Worm (Caenorhabditis elegans) whole organism, midembryonic: ENCODE data around the gene srr-1.

Source experiments
- T22C8.4 ChIP-seq: fragments of 200-800 bp; sonication (Bioruptor generic); IDR thresholded peaks from 2 replicates; pipeline ENCODE4 v1.3.6; 2022; ENCODE audit warnings: missing genetic modification characterization, missing compliant biosample characterization
- cog-1 ChIP-seq: sonication (generic microtip); optimal IDR thresholded peaks from 2 replicates; lab custom pipeline; 2016; ENCODE audit warnings: missing genetic modification characterization, missing compliant biosample characterization
- flt-1 ChIP-seq: fragments of 200-800 bp; sonication (Bioruptor generic); IDR thresholded peaks from 2 replicates; pipeline ENCODE4 v1.3.6; 2022; ENCODE audit warnings: missing genetic modification characterization, missing compliant biosample characterization
- klf-2 ChIP-seq: fragments of 200-800 bp; sonication (Bioruptor generic); conservative IDR thresholded peaks from 2 replicates; pipeline ENCODE4 v1.3.6; 2022; ENCODE audit warnings: missing genetic modification reagents, missing genetic modification characterization, missing compliant biosample characterization
- med-1 ChIP-seq: sonication (generic microtip); optimal IDR thresholded peaks from 2 replicates; lab custom pipeline; 2017; ENCODE audit warnings: missing genetic modification characterization, mild to moderate bottlenecking, missing compliant biosample characterization, antibody characterized with exemption, missing genetic modification reagents; ENCODE audit not compliant: insufficient read depth
- ref-1 ChIP-seq: fragments of 200-800 bp; sonication (Bioruptor generic); conservative IDR thresholded peaks from 2 replicates; pipeline ENCODE4 v1.3.6; 2022; ENCODE audit warnings: missing genetic modification reagents, missing genetic modification characterization, missing compliant biosample characterization
- tab-1 ChIP-seq: fragments of 200-800 bp; sonication (Bioruptor generic); IDR thresholded peaks from 2 replicates; pipeline ENCODE4 v1.3.6; 2022; ENCODE audit warnings: missing genetic modification characterization, missing compliant biosample characterization
- ztf-23 ChIP-seq: fragments of 200-800 bp; sonication (Bioruptor generic); IDR thresholded peaks from 2 replicates; pipeline ENCODE4 v1.3.6; 2022; ENCODE audit warnings: missing genetic modification reagents, missing genetic modification characterization, missing compliant biosample characterization
- ztf-29 ChIP-seq: fragments of 200-800 bp; sonication (Bioruptor generic); IDR thresholded peaks from 2 replicates; pipeline ENCODE4 v1.3.6; 2022; ENCODE audit warnings: missing genetic modification reagents, missing genetic modification characterization, missing compliant biosample characterization

Gene srr-1

DNA sequence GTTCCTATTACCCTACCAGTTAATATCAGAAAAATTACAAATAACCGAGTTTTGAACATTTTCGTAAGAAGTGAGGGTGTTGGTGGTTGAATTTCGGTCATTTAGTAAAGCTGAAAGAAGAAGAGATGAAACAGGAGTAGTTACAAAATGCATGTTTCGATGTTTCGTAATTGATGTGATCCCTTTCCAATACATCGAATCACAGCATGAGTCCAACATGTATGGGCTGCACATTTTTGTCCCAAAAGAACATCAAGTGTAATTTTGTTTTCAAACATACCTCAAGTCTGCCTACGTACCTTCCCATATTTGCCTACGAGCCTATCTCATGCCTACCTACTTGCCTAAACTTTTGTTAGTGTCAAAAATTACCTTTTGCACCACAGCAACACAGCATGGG lies 17.1 kb downstream of the srr-1 start, which contains the start of gene W07G4.2:
Gene W07G4.2 (minus strand): TSS at position 101 of the 400 bp plus-strand sequence.
- TF ChIP-seq flt-1 (GFP tag; lab: Robert Waterston, UW) (no peak), tab-1 (GFP tag; lab: Robert Waterston, UW) (no peak), cog-1 (tag; lab: Kevin White, UChicago) (no peak), ztf-29 (no peak), T22C8.4 (GFP tag; lab: Robert Waterston, UW) (no peak), klf-2 (GFP tag; lab: Robert Waterston, UW) (no peak), ref-1 (no peak), ztf-23 (GFP tag; lab: Robert Waterston, UW) (no peak), med-1 (GFP tag; lab: Kevin White, UChicago) (no peak)

DNA sequence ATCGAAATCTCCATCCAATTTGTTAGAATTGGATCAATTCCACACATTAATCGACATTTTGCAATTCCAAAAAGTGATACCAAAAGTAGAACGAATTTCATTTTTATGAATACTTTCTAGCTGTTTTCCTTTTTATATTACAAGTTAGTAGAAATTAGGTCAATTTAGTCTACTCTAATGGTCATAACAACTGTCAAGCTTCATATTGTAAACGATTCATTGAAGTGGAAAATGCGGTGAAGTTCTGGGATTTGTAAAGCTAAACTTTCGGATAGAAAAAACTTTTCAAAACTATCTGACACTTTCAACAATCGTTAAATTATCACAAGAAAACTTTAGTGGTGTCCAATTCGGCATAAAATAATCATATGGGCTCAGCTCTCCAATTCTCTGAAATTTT lies 18.9 kb downstream of the srr-1 start, which contains the start of gene W07G4.7:
Gene W07G4.7 (minus strand): TSS at position 101 of the 400 bp plus-strand sequence.
- TF ChIP-seq klf-2 (GFP tag; lab: Robert Waterston, UW) (no peak), tab-1 (GFP tag; lab: Robert Waterston, UW) (no peak), med-1 (GFP tag; lab: Kevin White, UChicago) (no peak), ref-1 (no peak), cog-1 (tag; lab: Kevin White, UChicago) (no peak), ztf-23 (GFP tag; lab: Robert Waterston, UW) (no peak)

DNA sequence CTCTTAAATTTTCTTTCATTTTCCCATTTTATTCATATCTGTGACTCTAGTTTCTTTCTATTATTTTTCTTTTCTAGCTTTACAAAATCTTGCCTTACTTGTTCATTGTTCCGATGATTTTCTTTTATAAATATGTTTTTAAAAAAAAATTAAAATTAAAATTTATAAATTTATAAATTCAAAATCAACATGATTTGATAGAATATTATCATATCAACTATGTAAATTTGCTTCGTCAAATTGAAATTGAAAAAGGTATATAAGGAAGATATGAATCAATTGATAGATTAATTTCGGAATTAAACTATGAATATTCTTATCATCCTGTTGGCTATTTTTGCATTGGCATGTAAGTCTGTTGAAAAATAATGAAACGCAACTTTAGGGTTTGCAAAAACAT lies 20.3 kb downstream of the srr-1 start, which contains the start of gene W07G4.1:
Gene W07G4.1 (plus strand): TSS at position 301 of the 400 bp plus-strand sequence.
- TF ChIP-seq tab-1 (GFP tag; lab: Robert Waterston, UW) (no peak), klf-2 (GFP tag; lab: Robert Waterston, UW) (no peak), flt-1 (GFP tag; lab: Robert Waterston, UW) (no peak), ztf-29 (no peak), ref-1 (no peak), T22C8.4 (GFP tag; lab: Robert Waterston, UW) (no peak), cog-1 (tag; lab: Kevin White, UChicago) (no peak), med-1 (GFP tag; lab: Kevin White, UChicago) (no peak), ztf-23 (GFP tag; lab: Robert Waterston, UW) (no peak)

DNA sequence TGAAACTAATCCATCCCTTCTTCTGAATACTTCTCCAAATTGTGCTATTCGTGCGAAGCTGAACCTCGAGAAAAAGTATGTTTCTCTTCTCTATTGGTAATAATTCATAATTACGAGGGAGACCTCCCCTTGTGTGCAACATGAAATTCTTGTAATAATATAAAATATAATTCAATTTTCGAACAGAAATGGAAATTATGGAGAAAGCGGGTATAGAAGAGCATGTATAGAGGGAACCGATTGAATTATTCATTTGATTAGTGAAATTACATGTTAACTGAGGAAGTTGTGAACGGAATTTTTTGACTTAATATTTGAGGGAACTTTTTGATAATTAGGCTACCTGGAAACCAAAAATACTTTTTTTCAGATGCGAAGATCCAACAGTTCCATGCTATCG lies 24.7 kb downstream of the srr-1 start:
- TF ChIP-seq med-1 (GFP tag; lab: Kevin White, UChicago) (no peak), ref-1 (no peak), cog-1 (tag; lab: Kevin White, UChicago) (no peak), flt-1 (GFP tag; lab: Robert Waterston, UW) (no peak), ztf-23 (GFP tag; lab: Robert Waterston, UW) (no peak)

DNA sequence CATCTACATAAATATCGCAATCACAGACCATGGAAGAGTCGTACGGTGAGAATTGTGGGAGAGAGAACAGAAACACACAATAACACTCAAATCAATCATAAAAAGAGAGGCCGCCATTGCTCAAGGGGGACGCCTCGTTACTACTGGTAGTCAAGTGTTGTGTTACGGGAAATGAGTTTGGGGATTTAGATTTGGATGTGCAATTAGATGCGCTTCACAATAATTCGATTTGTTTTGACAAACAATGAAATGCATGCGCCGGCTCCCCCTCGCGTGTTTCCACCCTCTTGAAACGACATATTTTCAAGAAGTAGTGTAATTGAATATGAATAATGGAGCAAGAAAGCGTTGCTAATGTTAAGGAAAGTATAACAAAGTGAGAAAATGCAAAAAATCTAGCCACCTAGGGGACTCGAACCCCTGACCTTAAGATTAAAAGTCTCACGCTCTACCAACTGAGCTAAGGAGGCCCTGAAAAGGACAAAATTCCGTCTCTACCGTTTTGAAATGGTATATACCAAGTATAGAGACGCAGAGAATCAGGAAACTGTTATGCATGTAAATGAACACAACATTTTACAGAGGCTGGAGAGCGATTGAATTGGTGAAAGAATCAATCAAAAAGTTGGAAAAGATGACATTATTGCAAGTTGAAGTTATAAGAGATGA lies 26.8 kb downstream of the srr-1 start:
- no peak for TF ChIP-seq flt-1 (GFP tag; lab: Robert Waterston, UW)
- TF ChIP-seq ztf-29 = no peak
- no peak for TF ChIP-seq tab-1 (GFP tag; lab: Robert Waterston, UW)
- no peak for TF ChIP-seq klf-2 (GFP tag; lab: Robert Waterston, UW)
- TF ChIP-seq T22C8.4 (GFP tag; lab: Robert Waterston, UW) = no peak
- TF ChIP-seq cog-1 (tag; lab: Kevin White, UChicago) = no peak
- TF ChIP-seq ref-1 = no peak
- no peak for TF ChIP-seq med-1 (GFP tag; lab: Kevin White, UChicago)
- TF ChIP-seq ztf-23 (GFP tag; lab: Robert Waterston, UW) = no peak

DNA sequence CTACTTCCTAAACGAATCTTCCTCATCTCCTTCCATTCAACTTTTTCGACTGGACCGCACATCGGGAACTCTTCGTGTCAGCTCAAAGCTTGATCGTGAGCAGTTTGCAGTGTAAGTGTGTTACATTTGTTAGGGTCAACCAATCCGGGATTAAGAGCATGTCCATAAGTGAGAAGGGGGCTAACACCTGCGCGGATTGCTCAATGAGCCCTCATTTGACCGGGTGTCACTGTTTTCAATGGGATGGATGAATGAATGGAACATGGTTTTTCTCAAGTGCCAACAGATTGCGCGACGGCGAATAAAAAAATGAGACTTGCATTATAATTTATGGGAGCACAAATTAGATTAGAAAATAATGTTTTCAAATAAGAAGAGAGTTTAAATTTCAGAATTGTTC lies 28.3 kb downstream of the srr-1 start:
- TF ChIP-seq ref-1 (no peak), klf-2 (GFP tag; lab: Robert Waterston, UW) (no peak), med-1 (GFP tag; lab: Kevin White, UChicago) (no peak)

DNA sequence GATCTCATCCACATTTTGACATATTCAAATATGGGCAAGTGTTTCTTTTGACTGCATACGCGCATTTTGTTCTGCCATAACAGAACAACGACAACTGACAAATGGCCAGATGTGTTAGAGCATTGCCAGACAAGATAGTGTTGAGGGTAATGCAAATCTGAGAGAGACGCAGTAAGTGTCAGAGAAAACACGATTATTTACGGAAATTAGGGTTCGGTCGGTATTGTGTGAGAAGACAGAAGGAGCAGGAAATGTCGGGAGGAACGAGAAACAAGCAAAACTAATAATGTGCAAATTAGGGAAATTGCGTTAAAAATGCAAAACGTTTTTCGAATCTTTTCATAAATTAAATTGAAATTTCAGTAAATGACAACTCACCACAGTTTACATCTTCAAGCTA lies 29.0 kb downstream of the srr-1 start:
- TF ChIP-seq ztf-29 (no peak), med-1 (GFP tag; lab: Kevin White, UChicago) (no peak), klf-2 (GFP tag; lab: Robert Waterston, UW) (no peak), ztf-23 (GFP tag; lab: Robert Waterston, UW) (no peak), flt-1 (GFP tag; lab: Robert Waterston, UW) (0 out of 2 replicates have a peak, but pooled peaks have one; percentile 11), ref-1 (no peak), cog-1 (tag; lab: Kevin White, UChicago) (no peak), tab-1 (GFP tag; lab: Robert Waterston, UW) (no peak)

DNA sequence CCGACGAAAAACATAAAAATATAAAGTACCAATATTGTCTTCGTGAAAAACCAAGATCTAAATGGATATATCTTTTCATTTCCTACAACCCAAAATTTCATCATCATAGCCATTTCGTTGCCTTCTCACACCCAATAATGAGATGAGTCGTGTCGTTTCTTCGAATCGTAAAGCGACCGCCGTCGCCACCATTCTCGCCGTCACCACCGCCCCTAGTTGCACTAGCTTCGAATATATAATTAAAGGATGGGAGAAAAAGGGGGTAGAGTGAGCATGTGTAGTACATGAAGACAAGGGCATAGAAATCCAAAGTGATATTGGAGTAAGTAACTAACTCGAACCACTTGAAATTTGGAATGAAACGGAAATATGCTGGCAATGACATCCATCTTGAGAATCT lies 31.3 kb downstream of the srr-1 start:
- TF ChIP-seq cog-1 (tag; lab: Kevin White, UChicago) = no peak
- TF ChIP-seq med-1 (GFP tag; lab: Kevin White, UChicago) = no peak
- no peak for TF ChIP-seq ref-1
- no peak for TF ChIP-seq flt-1 (GFP tag; lab: Robert Waterston, UW)
- TF ChIP-seq ztf-23 (GFP tag; lab: Robert Waterston, UW) = no peak
- no peak for TF ChIP-seq klf-2 (GFP tag; lab: Robert Waterston, UW)
- no peak for TF ChIP-seq tab-1 (GFP tag; lab: Robert Waterston, UW)

DNA sequence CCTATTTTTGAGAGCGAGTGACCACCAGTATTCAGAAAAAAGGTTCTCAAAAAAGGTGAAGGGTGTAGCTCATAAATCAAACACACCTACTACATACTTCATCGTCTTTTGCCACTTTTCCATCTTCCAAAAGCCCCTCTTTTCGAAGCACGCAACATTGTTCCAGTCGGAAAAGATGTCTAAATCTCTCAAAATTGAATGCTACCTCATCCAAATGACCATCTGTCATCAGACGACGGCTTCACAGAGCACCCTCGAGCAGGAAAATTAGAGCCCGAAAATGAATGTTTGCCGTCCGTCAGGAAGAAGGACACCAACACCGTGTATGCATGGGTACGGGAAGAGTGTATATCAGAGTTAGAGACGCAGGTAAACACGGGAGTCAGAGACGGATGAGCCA lies 32.0 kb downstream of the srr-1 start:
- no peak for TF ChIP-seq T22C8.4 (GFP tag; lab: Robert Waterston, UW)
- no peak for TF ChIP-seq klf-2 (GFP tag; lab: Robert Waterston, UW)
- no peak for TF ChIP-seq cog-1 (tag; lab: Kevin White, UChicago)
- TF ChIP-seq ref-1 = no peak
- TF ChIP-seq ztf-29 = no peak
- no peak for TF ChIP-seq ztf-23 (GFP tag; lab: Robert Waterston, UW)
- TF ChIP-seq med-1 (GFP tag; lab: Kevin White, UChicago) = no peak
- no peak for TF ChIP-seq tab-1 (GFP tag; lab: Robert Waterston, UW)
